Worm (Caenorhabditis elegans) whole organism, L4 larva: ENCODE results near the gene T19C3.3.
A peak's percentile ranks its signal among the peaks of the same experiment; 100 is the strongest.

Source experiments
- D1046.2 ChIP-seq: fragments of 200-800 bp; sonication (Bioruptor generic); IDR thresholded peaks from 2 replicates; pipeline ENCODE4 v1.3.6; 2022; ENCODE audit warnings: missing genetic modification characterization, missing compliant biosample characterization
- F26F4.8 ChIP-seq: fragments of 200-800 bp; sonication (Bioruptor generic); conservative IDR thresholded peaks from 2 replicates; pipeline ENCODE4 v1.3.6; 2022; ENCODE audit warnings: missing genetic modification characterization, missing compliant biosample characterization
- R02D3.7 ChIP-seq: fragments of 150-350 bp; sonication (generic microtip); optimal IDR thresholded peaks from 3 replicates; lab custom pipeline; 2014; ENCODE audit warnings: missing biosample characterization, missing genetic modification characterization
- ZK546.5 ChIP-seq, 2 experiments: sonication (generic microtip); optimal IDR thresholded peaks; 2 replicates each; lab custom pipeline; 2017; ENCODE audit warnings: missing biosample characterization in 2 of 2, missing genetic modification characterization in 2 of 2
- aha-1 ChIP-seq: fragments of 150-350 bp; peaks from one replicate; lab custom pipeline; 2014; ENCODE audit warnings: missing biosample characterization, missing genetic modification characterization
- aly-2 ChIP-seq: sonication (generic microtip); optimal IDR thresholded peaks from 2 replicates; lab custom pipeline; 2018; ENCODE audit warnings: missing biosample characterization, missing genetic modification characterization
- arid-1 ChIP-seq: fragments of 200-800 bp; sonication (Bioruptor generic); conservative IDR thresholded peaks from 2 replicates; pipeline ENCODE4 v1.3.6; 2022; ENCODE audit warnings: missing genetic modification reagents, missing genetic modification characterization, missing compliant biosample characterization
- ceh-20 ChIP-seq: fragments of 200-800 bp; sonication (Bioruptor generic); IDR thresholded peaks from 2 replicates; pipeline ENCODE4 v1.3.6; 2022; ENCODE audit warnings: missing genetic modification reagents, missing genetic modification characterization, missing compliant biosample characterization
- ceh-32 ChIP-seq: sonication (generic microtip); optimal IDR thresholded peaks from 2 replicates; lab custom pipeline; 2016; ENCODE audit warnings: mild to moderate bottlenecking, missing genetic modification characterization, missing compliant biosample characterization; ENCODE audit not compliant: poor library complexity
- daf-16 ChIP-seq, 3 experiments: sonication (generic microtip); optimal IDR thresholded peaks; 2 replicates each; lab custom pipeline; 2016 to 2017; ENCODE audit warnings: missing genetic modification characterization in 3 of 3, missing genetic modification reagents in 3 of 3, mild to moderate bottlenecking in 2 of 3, missing compliant biosample characterization in 2 of 3, missing biosample characterization in 1 of 3, moderate library complexity in 1 of 3
- dpl-1 ChIP-seq: fragments of 150-350 bp; optimal IDR thresholded peaks from 2 replicates; lab custom pipeline; 2014; ENCODE audit warnings: missing biosample characterization, missing genetic modification reagents, missing genetic modification characterization
- dve-1 ChIP-seq: sonication (generic microtip); optimal IDR thresholded peaks from 2 replicates; lab custom pipeline; 2017; ENCODE audit warnings: antibody characterized with exemption, mild to moderate bottlenecking, missing genetic modification characterization, missing compliant biosample characterization; ENCODE audit not compliant: insufficient read depth
- hlh-30 ChIP-seq: sonication (generic microtip); optimal IDR thresholded peaks from 2 replicates; lab custom pipeline; 2017; ENCODE audit warnings: antibody characterized with exemption, mild to moderate bottlenecking, missing genetic modification characterization, missing compliant biosample characterization; ENCODE audit not compliant: insufficient read depth
- hmg-1.1 ChIP-seq: fragments of 200-800 bp; sonication (Bioruptor generic); IDR thresholded peaks from 2 replicates; pipeline ENCODE4 v1.3.6; 2022; ENCODE audit warnings: missing genetic modification reagents, missing genetic modification characterization, missing compliant biosample characterization
- lin-1 ChIP-seq: fragments of 200-800 bp; sonication (Bioruptor generic); IDR thresholded peaks from 2 replicates; pipeline ENCODE4 v1.3.6; 2022; ENCODE audit warnings: missing genetic modification reagents, missing genetic modification characterization, missing compliant biosample characterization
- lin-38 ChIP-seq: fragments of 200-800 bp; sonication (Bioruptor generic); IDR thresholded peaks from 2 replicates; pipeline ENCODE4 v1.3.6; 2022; ENCODE audit warnings: missing genetic modification reagents, missing genetic modification characterization, missing compliant biosample characterization
- lir-3 ChIP-seq: sonication (generic microtip); optimal IDR thresholded peaks from 2 replicates; lab custom pipeline; 2016; ENCODE audit warnings: mild to moderate bottlenecking, missing genetic modification characterization, missing compliant biosample characterization
- lsy-2 ChIP-seq, 2 experiments: fragments of 150-350 bp in 1 of 2; sonication (generic microtip) in 1 of 2; optimal IDR thresholded peaks; 2 replicates each; lab custom pipeline; 2014 to 2017; ENCODE audit warnings: missing biosample characterization in 2 of 2, missing genetic modification characterization in 2 of 2
- mdl-1 ChIP-seq, 2 experiments: fragments of 150-350 bp in 1 of 2; sonication (generic microtip) in 1 of 2; optimal IDR thresholded peaks; 2 replicates each; lab custom pipeline; 2014 to 2017; ENCODE audit warnings: missing biosample characterization in 2 of 2, missing genetic modification characterization in 2 of 2
- mep-1 ChIP-seq: fragments of 150-350 bp; sonication (generic microtip); optimal IDR thresholded peaks from 3 replicates; lab custom pipeline; 2014; ENCODE audit warnings: missing biosample characterization, missing genetic modification characterization
- mes-2 ChIP-seq: sonication (generic microtip); optimal IDR thresholded peaks from 2 replicates; lab custom pipeline; 2016; ENCODE audit warnings: missing genotype, mild to moderate bottlenecking, missing genetic modification characterization, missing compliant biosample characterization; ENCODE audit not compliant: poor library complexity, severe bottlenecking
- nhr-10 ChIP-seq: fragments of 150-350 bp; optimal IDR thresholded peaks from 2 replicates; lab custom pipeline; 2014; ENCODE audit warnings: missing biosample characterization, missing genetic modification characterization
- nhr-25 ChIP-seq: sonication (generic microtip); optimal IDR thresholded peaks from 2 replicates; lab custom pipeline; 2017; ENCODE audit warnings: missing genetic modification characterization, mild to moderate bottlenecking, missing compliant biosample characterization, antibody characterized with exemption, moderate library complexity, borderline replicate concordance; ENCODE audit not compliant: insufficient read depth
- nhr-48 ChIP-seq: sonication (generic microtip); optimal IDR thresholded peaks from 2 replicates; lab custom pipeline; 2016; ENCODE audit warnings: mild to moderate bottlenecking, missing genetic modification characterization, missing compliant biosample characterization
- nhr-6 ChIP-seq: fragments of 150-350 bp; optimal IDR thresholded peaks from 2 replicates; lab custom pipeline; 2014; ENCODE audit warnings: missing biosample characterization, missing genetic modification characterization
- nhr-76 ChIP-seq: fragments of 150-350 bp; optimal IDR thresholded peaks from 2 replicates; lab custom pipeline; 2014; ENCODE audit warnings: missing biosample characterization, missing genetic modification characterization
- nhr-77 ChIP-seq: fragments of 150-350 bp; optimal IDR thresholded peaks from 2 replicates; lab custom pipeline; 2014; ENCODE audit warnings: missing biosample characterization, missing genetic modification characterization
- php-3 ChIP-seq: fragments of 200-800 bp; sonication (Bioruptor generic); IDR thresholded peaks from 2 replicates; pipeline ENCODE4 v1.3.6; 2022; ENCODE audit warnings: missing genetic modification reagents, missing genetic modification characterization, missing compliant biosample characterization
- pqm-1 ChIP-seq: sonication (generic microtip); optimal IDR thresholded peaks from 2 replicates; lab custom pipeline; 2017; ENCODE audit warnings: missing biosample characterization, missing genetic modification characterization
- rbr-2 ChIP-seq: sonication (generic microtip); optimal IDR thresholded peaks from 2 replicates; lab custom pipeline; 2016; ENCODE audit warnings: missing genotype, missing genetic modification characterization, missing compliant biosample characterization
- set-16 ChIP-seq: fragments of 200-800 bp; sonication (Bioruptor generic); IDR thresholded peaks from 2 replicates; pipeline ENCODE4 v1.3.6; 2022; ENCODE audit warnings: missing genetic modification reagents, missing genetic modification characterization, missing compliant biosample characterization
- skn-1 ChIP-seq: fragments of 150-350 bp; optimal IDR thresholded peaks from 2 replicates; lab custom pipeline; 2014; ENCODE audit warnings: missing biosample characterization, missing genetic modification characterization
- unc-39 ChIP-seq: sonication (generic microtip); optimal IDR thresholded peaks from 2 replicates; lab custom pipeline; 2017; ENCODE audit warnings: missing biosample characterization, missing genetic modification characterization
- vab-7 ChIP-seq: fragments of 200-800 bp; sonication (Bioruptor generic); IDR thresholded peaks from 2 replicates; pipeline ENCODE4 v1.3.6; 2022; ENCODE audit warnings: missing genetic modification reagents, missing genetic modification characterization, missing compliant biosample characterization
- zip-2 ChIP-seq: fragments of 150-350 bp; optimal IDR thresholded peaks from 2 replicates; lab custom pipeline; 2014; ENCODE audit warnings: missing biosample characterization, missing genetic modification characterization

The T19C3.3 gene

DNA sequence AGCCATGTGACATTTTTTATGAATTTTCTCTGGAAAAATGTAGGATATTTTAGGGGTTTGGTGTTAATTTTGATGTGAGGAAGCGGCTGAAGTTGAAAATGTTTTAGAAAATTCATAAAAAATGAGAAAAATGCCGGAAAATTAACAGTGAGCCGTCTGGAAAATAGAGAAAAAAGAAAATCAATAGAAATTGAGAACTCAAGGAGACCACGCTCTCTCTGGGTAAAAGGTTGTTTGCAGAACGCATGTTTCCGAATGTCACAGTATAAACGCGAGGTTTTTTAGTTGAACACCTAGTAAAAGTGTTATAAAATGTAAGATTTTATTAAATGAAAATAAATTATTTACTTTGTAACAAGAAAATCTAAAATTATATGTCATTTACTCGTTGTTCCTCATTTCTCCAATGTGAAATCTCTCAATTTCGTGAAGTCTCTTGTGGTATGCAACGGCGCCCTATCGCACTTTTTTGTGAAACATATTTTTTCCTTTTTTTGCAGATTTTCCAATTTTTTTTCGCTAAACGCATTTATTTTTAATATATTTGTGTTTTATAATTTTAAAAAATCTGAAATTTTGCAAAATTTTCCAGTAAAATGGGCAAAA lies 26.0 kb upstream of the T19C3.3 start, which contains the start of the genes tag-266 and tag-267 (continued):
- TF ChIP-seq php-3 (no peak), vab-7 (GFP tag; lab: Robert Waterston, UW) (peak; percentile 62; the same call in 1 of the 2 replicates)

DNA sequence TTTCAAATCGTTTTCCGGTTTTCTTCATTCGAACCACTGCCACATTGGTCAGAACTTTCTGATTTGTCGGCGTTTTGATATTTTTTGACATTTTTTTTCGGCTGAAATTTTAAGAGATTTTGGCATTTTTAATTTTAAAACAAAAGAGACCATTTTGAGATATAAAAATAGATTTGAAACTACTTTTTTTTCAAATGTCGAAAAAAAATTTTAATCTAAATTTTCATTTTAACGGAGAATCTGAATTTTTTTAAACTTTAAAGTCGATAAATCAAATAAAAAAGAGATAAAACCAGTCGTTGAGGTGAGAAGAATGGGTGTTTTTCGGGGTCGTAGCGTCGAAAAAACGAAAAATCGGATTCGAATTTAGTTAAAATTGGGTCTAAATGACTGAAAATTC lies 24.0 kb upstream of the T19C3.3 start, which contains the start of gene sbds-1:
sbds-1 (minus strand) TSS at position 101 of the 400 bp plus-strand sequence.
- TF ChIP-seq rbr-2 (tag; lab: Kevin White, UChicago) (no peak), php-3 (no peak), unc-39 (tag; lab: Kevin White, UChicago) (no peak), ZK546.5 (tag; optimal IDR thresholded peaks at IDR 0.05; lab: Kevin White, UChicago) (no peak), skn-1 (tag; lab: Kevin White, UChicago) (no peak), lin-38 (GFP tag; lab: Robert Waterston, UW) (0 out of 2 replicates have a peak, but pooled peaks have one; percentile 7)

- TF ChIP-seq pqm-1 = no peak
- TF ChIP-seq, all 104 proteins: peak for 0
Measured at ce11 chrIII:636067-636466, 21.7 kb upstream of the T19C3.3 start, which contains the start of gene T19C3.7. Gene T19C3.7, minus strand, starts transcription at chrIII:636167.

- TF ChIP-seq vab-7 (GFP tag; lab: Robert Waterston, UW) = no peak
- TF ChIP-seq F26F4.8 (GFP tag; lab: Robert Waterston, UW) = no peak
- TF ChIP-seq lin-1 (GFP tag; lab: Robert Waterston, UW) = no peak
- no peak for TF ChIP-seq nhr-48 (tag; lab: Kevin White, UChicago)
- no peak for TF ChIP-seq lir-3 (tag; lab: Kevin White, UChicago)
- TF ChIP-seq mes-2 = peak; percentile 61
- TF ChIP-seq daf-16 (GFP tag; optimal IDR thresholded peaks at IDR 0.05; lab: Kevin White, UChicago) = no peak
- peak; percentile 13 for TF ChIP-seq daf-16 (tag; optimal IDR thresholded peaks at IDR 0.05; lab: Kevin White, UChicago)
- TF ChIP-seq unc-39 (tag; lab: Kevin White, UChicago) = no peak
- no peak for TF ChIP-seq R02D3.7 (tag; lab: Kevin White, UChicago)
- no peak for TF ChIP-seq set-16 (GFP tag; lab: Robert Waterston, UW)
- no peak for TF ChIP-seq nhr-10 (tag; lab: Kevin White, UChicago)
- peak; percentile 33; the same call in 1 of the 2 replicates for TF ChIP-seq hmg-1.1 (GFP tag; lab: Robert Waterston, UW)
- no peak for TF ChIP-seq nhr-76 (tag; lab: Kevin White, UChicago)
- no peak for TF ChIP-seq aha-1 (tag; lab: Kevin White, UChicago)
- TF ChIP-seq ceh-32 (tag; lab: Kevin White, UChicago) = no peak
- TF ChIP-seq nhr-25 = no peak
- no peak for TF ChIP-seq aly-2
- no peak for TF ChIP-seq zip-2 (tag; lab: Kevin White, UChicago)
- TF ChIP-seq nhr-6 = no peak
- peak in 1 of 2 experiments; percentile 58 for TF ChIP-seq lsy-2 (tag; optimal IDR thresholded peaks at IDR 0.05; lab: Kevin White, UChicago)
- peak; percentile 59 for TF ChIP-seq lin-38 (GFP tag; lab: Robert Waterston, UW)
- TF ChIP-seq nhr-77 = no peak
- TF ChIP-seq dve-1 (tag; lab: Kevin White, UChicago) = peak; percentile 34
- TF ChIP-seq dpl-1 (GFP tag; lab: Kevin White, UChicago) = peak; percentile 22
- TF ChIP-seq hlh-30 (tag; lab: Kevin White, UChicago) = peak; percentile 40
- no peak for TF ChIP-seq ceh-20 (GFP tag; lab: Robert Waterston, UW)
- TF ChIP-seq mep-1 (tag; lab: Kevin White, UChicago) = peak; percentile 30
- TF ChIP-seq D1046.2 (GFP tag; lab: Robert Waterston, UW) = no peak
- TF ChIP-seq mdl-1 (tag; optimal IDR thresholded peaks at IDR 0.05; lab: Kevin White, UChicago) = no peak
- TF ChIP-seq arid-1 (GFP tag; lab: Robert Waterston, UW) = no peak
Measured at ce11 chrIII:634618-635017, 20.3 kb upstream of the T19C3.3 start, which contains the start of gene fem-2. Gene fem-2, minus strand, starts transcription at chrIII:634626.
